Fruit fly (Drosophila melanogaster) whole organism, prepupa: ENCODE data around the gene pr.

Experiments used
- Blimp-1 ChIP-seq: fragments of 200-800 bp; sonication (Bioruptor generic); optimal IDR thresholded peaks from 3 replicates; lab custom pipeline; 2017; ENCODE audit warnings: missing biosample characterization, missing genetic modification characterization, mild to moderate bottlenecking, moderate library complexity, missing genetic modification reagents
- CG10669 ChIP-seq: fragments of 200-800 bp; sonication (Bioruptor generic); optimal IDR thresholded peaks from 3 replicates; lab custom pipeline; 2018; ENCODE audit warnings: missing biosample characterization, mild to moderate bottlenecking, missing genetic modification characterization, moderate library complexity
- CG11762 ChIP-seq: fragments of 200-800 bp; sonication (Bioruptor generic); optimal IDR thresholded peaks from 3 replicates; lab custom pipeline; 2016; ENCODE audit warnings: missing biosample characterization, missing genetic modification characterization; ENCODE audit not compliant: insufficient read depth
- CG11902 ChIP-seq: fragments of 200-800 bp; sonication (Bioruptor generic); optimal IDR thresholded peaks from 3 replicates; lab custom pipeline; 2016; ENCODE audit warnings: missing biosample characterization, missing genetic modification characterization
- CG16779 ChIP-seq: fragments of 200-800 bp; sonication (Bioruptor generic); optimal IDR thresholded peaks from 3 replicates; lab custom pipeline; 2017; ENCODE audit warnings: missing biosample characterization, mild to moderate bottlenecking, missing genetic modification characterization
- CG3032 ChIP-seq: fragments of 200-800 bp; optimal IDR thresholded peaks from 2 replicates; lab custom pipeline; 2019; ENCODE audit warnings: missing biosample characterization, mild to moderate bottlenecking, missing genetic modification characterization, moderate library complexity
- CG31627 ChIP-seq: fragments of 200-800 bp; sonication (Bioruptor generic); optimal IDR thresholded peaks from 3 replicates; lab custom pipeline; 2016; ENCODE audit warnings: missing biosample characterization, missing genetic modification characterization
- CG34406 ChIP-seq: fragments of 200-800 bp; sonication (Bioruptor generic); optimal IDR thresholded peaks from 3 replicates; lab custom pipeline; 2016; ENCODE audit warnings: missing biosample characterization, missing genetic modification characterization
- CG3919 ChIP-seq: fragments of 200-800 bp; sonication (Bioruptor generic); optimal IDR thresholded peaks from 3 replicates; lab custom pipeline; 2016; ENCODE audit warnings: missing biosample characterization, missing genetic modification characterization
- CG4318 ChIP-seq: fragments of 200-800 bp; sonication (Bioruptor generic); optimal IDR thresholded peaks from 3 replicates; lab custom pipeline; 2017; ENCODE audit warnings: missing biosample characterization, mild to moderate bottlenecking, missing genetic modification characterization
- CG6276 ChIP-seq: fragments of 200-800 bp; sonication (Bioruptor generic); optimal IDR thresholded peaks from 2 replicates; lab custom pipeline; 2017; ENCODE audit warnings: missing biosample characterization, mild to moderate bottlenecking, missing genetic modification characterization
- CG6792 ChIP-seq: fragments of 200-800 bp; sonication (Bioruptor generic); optimal IDR thresholded peaks from 3 replicates; lab custom pipeline; 2016; ENCODE audit warnings: missing biosample characterization, missing genetic modification characterization
- CG6808 ChIP-seq: fragments of 200-800 bp; sonication (Bioruptor generic); optimal IDR thresholded peaks from 3 replicates; lab custom pipeline; 2017; ENCODE audit warnings: missing biosample characterization, missing genetic modification characterization, mild to moderate bottlenecking, moderate library complexity, missing genetic modification reagents
- CG6854 ChIP-seq: fragments of 200-800 bp; sonication (Bioruptor generic); optimal IDR thresholded peaks from 2 replicates; lab custom pipeline; 2017; ENCODE audit warnings: missing biosample characterization, mild to moderate bottlenecking, missing genetic modification characterization
- CG7368 ChIP-seq: fragments of 200-800 bp; sonication (Bioruptor generic); optimal IDR thresholded peaks from 3 replicates; lab custom pipeline; 2016; ENCODE audit warnings: missing biosample characterization, missing genetic modification characterization
- CG8119 ChIP-seq: fragments of 200-800 bp; sonication (Bioruptor generic); IDR thresholded peaks from 3 replicates; pipeline ENCODE4 v1.3.6; 2022; ENCODE audit warnings: missing biosample characterization, missing genetic modification characterization
- CG8319 ChIP-seq: fragments of 200-800 bp; sonication (Bioruptor generic); optimal IDR thresholded peaks from 3 replicates; lab custom pipeline; 2016; ENCODE audit warnings: missing biosample characterization, missing genetic modification characterization
- CG8632 ChIP-seq: fragments of 200-800 bp; sonication (Bioruptor generic); optimal IDR thresholded peaks from 3 replicates; lab custom pipeline; 2016; ENCODE audit warnings: missing biosample characterization, missing genetic modification characterization
- CG9139 ChIP-seq: fragments of 200-800 bp; sonication (Bioruptor generic); optimal IDR thresholded peaks from 3 replicates; lab custom pipeline; 2017; ENCODE audit warnings: missing biosample characterization, mild to moderate bottlenecking, missing genetic modification characterization
- Eip75B ChIP-seq: fragments of 200-800 bp; sonication (Bioruptor generic); optimal IDR thresholded peaks from 3 replicates; lab custom pipeline; 2016; ENCODE audit warnings: missing biosample characterization, missing genetic modification characterization
- Eip78C ChIP-seq: fragments of 200-800 bp; sonication (Bioruptor generic); peaks from one replicate; lab custom pipeline; 2016; ENCODE audit warnings: missing biosample characterization, missing genetic modification characterization
- Eip93F ChIP-seq: fragments of 200-800 bp; sonication (Bioruptor generic); optimal IDR thresholded peaks from 2 replicates; lab custom pipeline; 2016; ENCODE audit warnings: missing biosample characterization, mild to moderate bottlenecking, missing genetic modification characterization
- Ets21C ChIP-seq: fragments of 200-800 bp; sonication (Bioruptor generic); optimal IDR thresholded peaks from 3 replicates; lab custom pipeline; 2016; ENCODE audit warnings: missing biosample characterization, missing genetic modification characterization
- Ets96B ChIP-seq: fragments of 200-800 bp; optimal IDR thresholded peaks from 2 replicates; lab custom pipeline; 2019; ENCODE audit warnings: missing biosample characterization, mild to moderate bottlenecking, missing genetic modification characterization, moderate library complexity
- Gug ChIP-seq: fragments of 200-800 bp; sonication (Bioruptor generic); IDR thresholded peaks from 2 replicates; pipeline ENCODE4 v1.3.6; 2022; ENCODE audit warnings: missing biosample characterization, missing genetic modification characterization
- Hr38 ChIP-seq: sonication (Bioruptor generic); optimal IDR thresholded peaks from 2 replicates; lab custom pipeline; 2016; ENCODE audit warnings: missing biosample characterization, missing genetic modification characterization
- Hr39 ChIP-seq: fragments of 200-800 bp; sonication (Bioruptor generic); optimal IDR thresholded peaks from 2 replicates; lab custom pipeline; 2016; ENCODE audit warnings: missing biosample characterization, missing genetic modification characterization
- Hr4 ChIP-seq: fragments of 200-800 bp; sonication (Bioruptor generic); optimal IDR thresholded peaks from 3 replicates; lab custom pipeline; 2016; ENCODE audit warnings: missing biosample characterization, missing genetic modification characterization
- Lpt ChIP-seq: fragments of 200-800 bp; sonication (Bioruptor generic); optimal IDR thresholded peaks from 3 replicates; lab custom pipeline; 2016; ENCODE audit warnings: missing biosample characterization, missing genetic modification characterization
- Met ChIP-seq: fragments of 200-800 bp; sonication (Bioruptor generic); optimal IDR thresholded peaks from 3 replicates; lab custom pipeline; 2016; ENCODE audit warnings: missing biosample characterization, missing genetic modification characterization
- OdsH ChIP-seq: fragments of 200-800 bp; sonication (Bioruptor generic); optimal IDR thresholded peaks from 3 replicates; lab custom pipeline; 2016; ENCODE audit warnings: missing biosample characterization, missing genetic modification characterization
- Smox ChIP-seq: fragments of 200-800 bp; sonication (Bioruptor generic); optimal IDR thresholded peaks from 3 replicates; lab custom pipeline; 2016; ENCODE audit warnings: missing biosample characterization, missing genetic modification characterization
- Sox102F ChIP-seq: fragments of 200-800 bp; sonication (Bioruptor generic); optimal IDR thresholded peaks from 2 replicates; lab custom pipeline; 2016; ENCODE audit warnings: missing biosample characterization, mild to moderate bottlenecking, missing genetic modification characterization
- Sox14 ChIP-seq: fragments of 200-800 bp; sonication (Bioruptor generic); optimal IDR thresholded peaks from 3 replicates; lab custom pipeline; 2016; ENCODE audit warnings: missing biosample characterization, missing genetic modification characterization
- Sox15 ChIP-seq: fragments of 200-800 bp; sonication (Bioruptor generic); optimal IDR thresholded peaks from 3 replicates; lab custom pipeline; 2016; ENCODE audit warnings: missing biosample characterization, missing genetic modification characterization
- achi ChIP-seq: fragments of 200-800 bp; sonication (Bioruptor generic); optimal IDR thresholded peaks from 3 replicates; lab custom pipeline; 2016; ENCODE audit warnings: missing biosample characterization, missing genetic modification characterization
- cyc ChIP-seq: fragments of 200-800 bp; sonication (Bioruptor generic); optimal IDR thresholded peaks from 3 replicates; lab custom pipeline; 2016; ENCODE audit warnings: missing biosample characterization, missing genetic modification characterization
- dac ChIP-seq: fragments of 200-800 bp; sonication (Bioruptor generic); optimal IDR thresholded peaks from 2 replicates; lab custom pipeline; 2017; ENCODE audit warnings: missing biosample characterization, mild to moderate bottlenecking, missing genetic modification characterization
- dsx ChIP-seq: fragments of 200-800 bp; optimal IDR thresholded peaks from 3 replicates; lab custom pipeline; 2019; ENCODE audit warnings: missing biosample characterization, mild to moderate bottlenecking, missing genetic modification characterization, moderate library complexity; ENCODE audit not compliant: poor library complexity, severe bottlenecking
- eg ChIP-seq: fragments of 200-800 bp; sonication (Bioruptor generic); IDR thresholded peaks from 3 replicates; pipeline ENCODE4 v1.3.6; 2022; ENCODE audit warnings: missing biosample characterization, missing genetic modification characterization
- esn ChIP-seq: fragments of 200-800 bp; sonication (Bioruptor generic); optimal IDR thresholded peaks from 2 replicates; lab custom pipeline; 2016; ENCODE audit warnings: missing biosample characterization, mild to moderate bottlenecking, missing genetic modification characterization, moderate library complexity
- fkh ChIP-seq: fragments of 200-800 bp; sonication (Bioruptor generic); optimal IDR thresholded peaks from 3 replicates; lab custom pipeline; 2017; ENCODE audit warnings: missing biosample characterization, mild to moderate bottlenecking, missing genetic modification characterization, moderate library complexity
- pdm3 ChIP-seq: fragments of 200-800 bp; sonication (Bioruptor generic); optimal IDR thresholded peaks from 3 replicates; lab custom pipeline; 2016; ENCODE audit warnings: missing biosample characterization, missing genetic modification characterization
- ss ChIP-seq, 2 experiments: fragments of 200-800 bp; sonication (Bioruptor generic); optimal IDR thresholded peaks; 2 replicates in 1 of 2; 3 replicates in 1 of 2; lab custom pipeline; 2017 to 2018; ENCODE audit warnings: mild to moderate bottlenecking in 2 of 2, missing biosample characterization in 2 of 2, missing genetic modification characterization in 2 of 2, moderate library complexity in 1 of 2
- topi ChIP-seq: fragments of 200-800 bp; sonication (Bioruptor generic); optimal IDR thresholded peaks from 3 replicates; lab custom pipeline; 2016; ENCODE audit warnings: missing biosample characterization, missing genetic modification characterization
- vri ChIP-seq: fragments of 200-800 bp; sonication (Bioruptor generic); optimal IDR thresholded peaks from 3 replicates; lab custom pipeline; 2016; ENCODE audit warnings: missing biosample characterization, mild to moderate bottlenecking, missing genetic modification characterization

pr gene

DNA sequence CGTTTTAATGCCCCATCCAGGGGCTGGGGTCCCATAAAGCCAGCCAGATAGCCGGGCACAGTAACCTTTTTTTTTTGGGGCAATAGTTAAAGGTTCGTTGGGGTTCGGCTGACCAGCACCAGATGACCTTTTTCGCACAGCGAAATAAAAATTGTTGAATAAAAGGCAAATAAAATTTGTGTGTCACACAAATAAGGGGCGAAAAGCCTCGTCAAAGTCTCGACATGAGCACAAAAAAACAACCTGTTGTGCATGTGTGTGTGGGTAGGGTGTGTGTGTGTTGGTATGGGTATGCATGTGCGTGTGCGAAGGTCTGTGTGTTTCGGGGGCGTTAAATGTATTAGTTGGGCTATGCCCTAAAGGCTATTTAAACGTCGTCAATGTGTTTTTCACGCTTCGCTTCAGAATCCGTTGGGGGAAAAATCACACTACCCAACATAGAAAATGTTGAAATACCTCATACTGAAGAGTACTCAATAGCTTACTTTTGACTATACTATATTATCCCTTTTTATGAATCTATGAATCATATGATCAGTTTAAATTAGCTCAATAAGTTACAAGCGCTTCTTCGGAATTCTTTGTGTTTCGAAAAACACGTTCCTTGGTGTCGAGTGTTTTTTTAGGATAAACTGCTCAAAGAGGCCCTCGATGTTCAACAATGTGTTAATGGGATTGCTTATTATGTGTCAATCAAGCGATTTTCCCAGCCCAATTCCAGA lies 23.9 kb downstream of the pr start:
- TF ChIP-seq dac (GFP tag; lab: Kevin White, UChicago) (no peak), pdm3 (GFP tag; lab: Kevin White, UChicago) (no peak), vri (no peak), CG34406 (GFP tag; lab: Kevin White, UChicago) (no peak), CG3032 (no peak), topi (GFP tag; lab: Kevin White, UChicago) (no peak), CG4318 (GFP tag; lab: Kevin White, UChicago) (no peak), eg (GFP tag; lab: Robert Waterston, UW) (no peak), CG3919 (no peak), CG16779 (tag; lab: Kevin White, UChicago) (no peak), Sox14 (GFP tag; lab: Kevin White, UChicago) (no peak), Gug (no peak), CG6792 (no peak), Met (GFP tag; lab: Kevin White, UChicago) (no peak), cyc (GFP tag; lab: Kevin White, UChicago) (no peak), Ets96B (tag; lab: Kevin White, UChicago) (no peak), Sox102F (GFP tag; lab: Kevin White, UChicago) (no peak), Hr38 (no peak), fkh (GFP tag; lab: Kevin White, UChicago) (no peak), achi (GFP tag; lab: Kevin White, UChicago) (no peak)

- TF ChIP-seq Eip75B (GFP tag; lab: Kevin White, UChicago) (peak; percentile 73), CG10669 (GFP tag; lab: Kevin White, UChicago) (peak; percentile 76), dsx (no peak), Hr4 (GFP tag; lab: Kevin White, UChicago) (peak; percentile 74), CG31627 (peak; percentile 79), CG16779 (tag; lab: Kevin White, UChicago) (peak; percentile 61), Smox (GFP tag; lab: Kevin White, UChicago) (peak; percentile 66), Hr39 (GFP tag; lab: Kevin White, UChicago) (peak; percentile 78), CG6276 (GFP tag; lab: Kevin White, UChicago) (peak; percentile 50), CG11902 (GFP tag; lab: Kevin White, UChicago) (peak; percentile 63), CG8119 (no peak), dac (GFP tag; lab: Kevin White, UChicago) (peak; percentile 32), CG11762 (GFP tag; lab: Kevin White, UChicago) (peak; percentile 9), eg (GFP tag; lab: Robert Waterston, UW) (0 out of 3 replicates have a peak, but pooled peaks have one; percentile 15), ss (GFP tag; optimal IDR thresholded peaks at IDR 0.05; lab: Kevin White, UChicago) (peak; percentile 64 to 86), OdsH (GFP tag; lab: Kevin White, UChicago) (peak; percentile 81), Sox102F (GFP tag; lab: Kevin White, UChicago) (peak; percentile 67), Hr38 (no peak), vri (peak; percentile 42), CG34406 (GFP tag; lab: Kevin White, UChicago) (peak; percentile 66), cyc (GFP tag; lab: Kevin White, UChicago) (peak; percentile 76), CG3919 (peak; percentile 80), Met (GFP tag; lab: Kevin White, UChicago) (peak; percentile 69), CG8632 (GFP tag; lab: Kevin White, UChicago) (peak; percentile 72), fkh (GFP tag; lab: Kevin White, UChicago) (no peak), Eip78C (GFP tag; lab: Kevin White, UChicago) (peak; percentile 94), CG7368 (GFP tag; lab: Kevin White, UChicago) (peak; percentile 60), Eip93F (GFP tag; lab: Kevin White, UChicago) (no peak), CG6808 (GFP tag; lab: Kevin White, UChicago) (peak; percentile 74), Sox15 (GFP tag; lab: Kevin White, UChicago) (peak; percentile 72), CG4318 (GFP tag; lab: Kevin White, UChicago) (peak; percentile 60), topi (GFP tag; lab: Kevin White, UChicago) (peak; percentile 77), Blimp-1 (GFP tag; lab: Kevin White, UChicago) (no peak), Lpt (peak; percentile 39), CG9139 (GFP tag; lab: Kevin White, UChicago) (peak; percentile 68), Ets21C (GFP tag; lab: Kevin White, UChicago) (peak; percentile 53), esn (GFP tag; lab: Kevin White, UChicago) (peak; percentile 80), CG8319 (peak; percentile 13), achi (GFP tag; lab: Kevin White, UChicago) (peak; percentile 75), CG6854 (GFP tag; lab: Kevin White, UChicago) (no peak)
Observed at dm6 chr2L:20027382-20027919, 47.8 kb downstream of the pr start, which contains the start of gene sNPF. Gene sNPF (plus strand): TSS chr2L:20027915.
